Fruit fly (Drosophila melanogaster) whole organism, embryonic: ENCODE measurements around the gene CG44141.

Experiments used
- CG2875 ChIP-seq: fragments of 200-800 bp; sonication (Bioruptor generic); optimal IDR thresholded peaks from 2 replicates; lab custom pipeline; 2017; ENCODE audit warnings: missing biosample characterization, mild to moderate bottlenecking, missing genetic modification characterization, missing genetic modification reagents
- CG42726 ChIP-seq: fragments of 200-800 bp; sonication (Bioruptor generic); IDR thresholded peaks from 2 replicates; pipeline ENCODE4 v1.3.6; 2022; ENCODE audit warnings: missing biosample characterization, missing genetic modification characterization; ENCODE audit not compliant: partially characterized antibody
- CG4617 ChIP-seq: fragments of 200-800 bp; sonication (Bioruptor generic); optimal IDR thresholded peaks from 3 replicates; lab custom pipeline; 2016; ENCODE audit warnings: missing biosample characterization, missing genetic modification characterization, borderline replicate concordance
- Fer2 ChIP-seq: fragments of 200-800 bp; sonication (Bioruptor generic); optimal IDR thresholded peaks from 2 replicates; lab custom pipeline; 2018; ENCODE audit warnings: missing biosample characterization, mild to moderate bottlenecking, missing genetic modification characterization, moderate library complexity
- Oaz ChIP-seq: fragments of 200-800 bp; sonication (Bioruptor generic); IDR thresholded peaks from 2 replicates; pipeline ENCODE4 v1.3.6; 2022; ENCODE audit warnings: missing biosample characterization, missing genetic modification characterization
- dysf ChIP-seq: fragments of 200-800 bp; sonication (Bioruptor generic); IDR thresholded peaks from 3 replicates; pipeline ENCODE4 v1.3.6; 2022; ENCODE audit warnings: missing biosample characterization, missing genetic modification characterization
- exex ChIP-seq: fragments of 200-800 bp; sonication (Bioruptor generic); optimal IDR thresholded peaks from 4 replicates; lab custom pipeline; 2018; ENCODE audit warnings: missing biosample characterization, mild to moderate bottlenecking, missing genetic modification characterization, moderate library complexity
- eyg ChIP-seq: fragments of 200-800 bp; sonication (Bioruptor generic); optimal IDR thresholded peaks from 3 replicates; lab custom pipeline; 2016; ENCODE audit warnings: missing biosample characterization, missing genetic modification characterization
- vvl ChIP-seq: fragments of 200-800 bp; sonication (Bioruptor generic); IDR thresholded peaks from 2 replicates; pipeline ENCODE4 v1.3.6; 2022; ENCODE audit warnings: missing biosample characterization, missing genetic modification characterization

- TF ChIP-seq exex (tag; lab: Kevin White, UChicago) (peak; percentile 81), vvl (GFP tag; lab: Robert Waterston, UW) (no peak; the same call in 1 of the 2 replicates), CG2875 (GFP tag; lab: Kevin White, UChicago) (no peak), CG4617 (GFP tag; lab: Kevin White, UChicago) (no peak), Fer2 (peak; percentile 35), dysf (peak; percentile 27; the same call in 1 of the 3 replicates), CG42726 (GFP tag; lab: Robert Waterston, UW) (no peak), Oaz (GFP tag; lab: Robert Waterston, UW) (no peak), eyg (GFP tag; lab: Kevin White, UChicago) (no peak)
These were observed 29.6 kb downstream of the CG44141 start, which contains the start of gene CG18480 for dm6 chr2L:15629596-15630168.
